Worm (Caenorhabditis elegans): ENCODE data around the gene C34F11.1.

- TF ChIP-seq unc-130 (tag; optimal IDR thresholded peaks at IDR 0.05) = no peak
- no peak for TF ChIP-seq aly-2 (tag; optimal IDR thresholded peaks at IDR 0.05)
- TF ChIP-seq nhr-12 (tag; optimal IDR thresholded peaks at IDR 0.05) = no peak
- TF ChIP-seq ama-1 (optimal IDR thresholded peaks at IDR 0.05) = no peak
- no peak for TF ChIP-seq fos-1 (tag; optimal IDR thresholded peaks at IDR 0.05)
- no peak for TF ChIP-seq pax-3 (tag; optimal IDR thresholded peaks at IDR 0.05)
- TF ChIP-seq nhr-237 (tag; optimal IDR thresholded peaks at IDR 0.05) = no peak
- TF ChIP-seq snpc-4 (tag; optimal IDR thresholded peaks at IDR 0.05) = no peak
- TF ChIP-seq aha-1 (tag; optimal IDR thresholded peaks at IDR 0.05) = no peak
- TF ChIP-seq nhr-71 (tag; optimal IDR thresholded peaks at IDR 0.05) = peak; percentile 46
Observed at ce11 chrII:5246791-5247361, 34.1 kb downstream of the C34F11.1 start, which contains the start of gene ptr-6.
